Fruit fly (Drosophila melanogaster) whole organism, embryonic: ENCODE results near the gene Sptz.

Source experiments
- Awh ChIP-seq: fragments of 200-800 bp; sonication (Bioruptor generic); IDR thresholded peaks from 2 replicates; pipeline ENCODE4, ENCODE4 v1.3.6; 2022; ENCODE audit warnings: missing biosample characterization, missing genetic modification characterization
- Bdp1 ChIP-seq: fragments of 200-800 bp; sonication (Bioruptor generic); optimal IDR thresholded peaks from 3 replicates; lab custom pipeline; 2016; ENCODE audit warnings: missing biosample characterization, missing genetic modification characterization
- CG10366 ChIP-seq: fragments of 200-800 bp; sonication (Bioruptor generic); IDR thresholded peaks from 2 replicates; pipeline ENCODE4 v1.3.6; 2022; ENCODE audit warnings: missing biosample characterization, missing genetic modification characterization
- CG10979 ChIP-seq: fragments of 200-800 bp; sonication (Bioruptor generic); optimal IDR thresholded peaks from 2 replicates; lab custom pipeline; 2018; ENCODE audit warnings: missing biosample characterization, mild to moderate bottlenecking, missing genetic modification characterization, moderate library complexity
- CG11085 ChIP-seq: fragments of 200-800 bp; sonication (Bioruptor generic); IDR thresholded peaks from 2 replicates; pipeline ENCODE4 v1.3.6; 2022; ENCODE audit warnings: missing biosample characterization, missing genetic modification characterization
- CG11695 ChIP-seq: fragments of 200-800 bp; sonication (Bioruptor generic); IDR thresholded peaks from 3 replicates; pipeline ENCODE4 v1.3.6; 2022; ENCODE audit warnings: missing biosample characterization, missing genetic modification characterization
- CG11723 ChIP-seq: fragments of 200-800 bp; sonication (Bioruptor generic); optimal IDR thresholded peaks from 2 replicates; lab custom pipeline; 2017; ENCODE audit warnings: missing biosample characterization, mild to moderate bottlenecking, missing genetic modification characterization
- CG13894 ChIP-seq: fragments of 200-800 bp; sonication (Bioruptor generic); optimal IDR thresholded peaks from 3 replicates; lab custom pipeline; 2018; ENCODE audit warnings: missing biosample characterization, mild to moderate bottlenecking, missing genetic modification characterization, moderate library complexity
- CG15479 ChIP-seq: fragments of 200-800 bp; sonication (Bioruptor generic); optimal IDR thresholded peaks from 3 replicates; lab custom pipeline; 2019; ENCODE audit warnings: missing biosample characterization, mild to moderate bottlenecking, missing genetic modification characterization, moderate library complexity
- CG16815 ChIP-seq: fragments of 200-800 bp; sonication (Bioruptor generic); optimal IDR thresholded peaks from 3 replicates; lab custom pipeline; 2017; ENCODE audit warnings: missing biosample characterization, mild to moderate bottlenecking, missing genetic modification characterization
- CG18262 ChIP-seq: fragments of 200-800 bp; optimal IDR thresholded peaks from 3 replicates; lab custom pipeline; 2019; ENCODE audit warnings: missing biosample characterization, mild to moderate bottlenecking, missing genetic modification characterization, moderate library complexity
- CG2678 ChIP-seq: fragments of 200-800 bp; sonication (Bioruptor generic); optimal IDR thresholded peaks from 3 replicates; lab custom pipeline; 2019; ENCODE audit warnings: missing biosample characterization, mild to moderate bottlenecking, missing genetic modification characterization, moderate library complexity
- CG31441 ChIP-seq: fragments of 200-800 bp; sonication (Bioruptor generic); IDR thresholded peaks from 2 replicates; pipeline ENCODE4 v1.3.6; 2022; ENCODE audit warnings: missing biosample characterization, missing genetic modification characterization
- CG32767 ChIP-seq: fragments of 200-800 bp; sonication (Bioruptor generic); IDR thresholded peaks from 2 replicates; pipeline ENCODE4 v1.3.6; 2022; ENCODE audit warnings: missing biosample characterization, missing genetic modification characterization
- CG33557 ChIP-seq: fragments of 200-800 bp; sonication (Bioruptor generic); optimal IDR thresholded peaks from 2 replicates; lab custom pipeline; 2019; ENCODE audit warnings: missing biosample characterization, mild to moderate bottlenecking, missing genetic modification characterization, moderate library complexity
- CG43689 ChIP-seq: fragments of 200-800 bp; sonication (Bioruptor generic); IDR thresholded peaks from 2 replicates; pipeline ENCODE4 v1.3.6; 2022; ENCODE audit warnings: missing biosample characterization, missing genetic modification characterization
- CG8944 ChIP-seq: fragments of 200-800 bp; sonication (Bioruptor generic); optimal IDR thresholded peaks from 3 replicates; lab custom pipeline; 2016; ENCODE audit warnings: missing biosample characterization, missing genetic modification characterization
- Camta ChIP-seq: fragments of 200-800 bp; sonication (Bioruptor generic); optimal IDR thresholded peaks from 2 replicates; lab custom pipeline; 2016; ENCODE audit warnings: missing biosample characterization, missing genetic modification characterization
- Doc2 ChIP-seq: fragments of 200-800 bp; sonication (Bioruptor generic); IDR thresholded peaks from 2 replicates; pipeline ENCODE4 v1.3.6; 2022; ENCODE audit warnings: missing biosample characterization, missing genetic modification characterization
- Dref ChIP-seq: fragments of 200-800 bp; sonication (Bioruptor generic); IDR thresholded peaks from 2 replicates; pipeline ENCODE4 v1.3.6; 2022; ENCODE audit warnings: missing biosample characterization, missing genetic modification characterization
- Drgx ChIP-seq: fragments of 200-800 bp; sonication (Bioruptor generic); IDR thresholded peaks from 2 replicates; pipeline ENCODE4 v1.3.6; 2022; ENCODE audit warnings: missing biosample characterization, missing genetic modification characterization
- E2f1 ChIP-seq: fragments of 200-800 bp; sonication (Bioruptor generic); IDR thresholded peaks from 2 replicates; pipeline ENCODE4 v1.3.6; 2022; ENCODE audit warnings: missing biosample characterization, missing genetic modification characterization
- Fer1 ChIP-seq: fragments of 200-800 bp; sonication (Bioruptor generic); optimal IDR thresholded peaks from 2 replicates; lab custom pipeline; 2017; ENCODE audit warnings: missing biosample characterization, mild to moderate bottlenecking, missing genetic modification characterization
- Gsc ChIP-seq: fragments of 200-800 bp; sonication (Bioruptor generic); IDR thresholded peaks from 2 replicates; pipeline ENCODE4 v1.3.6; 2022; ENCODE audit warnings: missing biosample characterization, missing genetic modification characterization
- Gug ChIP-seq: fragments of 200-800 bp; sonication (Bioruptor generic); IDR thresholded peaks from 4 replicates; pipeline ENCODE4 v1.3.6; 2022; ENCODE audit warnings: missing biosample characterization, missing genetic modification characterization
- H2.0 ChIP-seq: fragments of 200-800 bp; sonication (Bioruptor generic); IDR thresholded peaks from 2 replicates; pipeline ENCODE4 v1.3.6; 2022; ENCODE audit warnings: missing biosample characterization, missing genetic modification characterization
- MBD-R2 ChIP-seq: fragments of 200-800 bp; sonication (Bioruptor generic); IDR thresholded peaks from 2 replicates; pipeline ENCODE4 v1.3.6; 2022; ENCODE audit warnings: missing biosample characterization, missing genetic modification characterization
- Oli ChIP-seq: fragments of 200-800 bp; sonication (Bioruptor generic); optimal IDR thresholded peaks from 2 replicates; lab custom pipeline; 2018; ENCODE audit warnings: missing biosample characterization, mild to moderate bottlenecking, missing genetic modification characterization, moderate library complexity
- PHDP ChIP-seq: fragments of 200-800 bp; sonication (Bioruptor generic); optimal IDR thresholded peaks from 3 replicates; lab custom pipeline; 2018; ENCODE audit warnings: missing biosample characterization, mild to moderate bottlenecking, missing genetic modification characterization, moderate library complexity
- Ptx1 ChIP-seq: fragments of 200-800 bp; sonication (Bioruptor generic); IDR thresholded peaks from 2 replicates; pipeline ENCODE4 v1.3.6; 2022; ENCODE audit warnings: missing biosample characterization, missing genetic modification characterization
- Stat92E ChIP-seq, 3 experiments: fragments of >200 bp in 2 of 3; fragments of 200-800 bp in 1 of 3; sonication (Bioruptor generic) in 1 of 3; optimal IDR thresholded peaks; 2 replicates each; lab custom pipeline; 2017 to 2019; ENCODE audit warnings: missing biosample characterization in 3 of 3, missing genetic modification characterization in 3 of 3, mild to moderate bottlenecking in 1 of 3, moderate library complexity in 1 of 3
- chinmo ChIP-seq: fragments of 200-800 bp; sonication (Bioruptor generic); IDR thresholded peaks from 4 replicates; pipeline ENCODE4 v1.3.6; 2022; ENCODE audit warnings: missing biosample characterization, missing genetic modification characterization; ENCODE audit not compliant: partially characterized antibody
- crc ChIP-seq: fragments of 200-800 bp; sonication (Bioruptor generic); optimal IDR thresholded peaks from 2 replicates; lab custom pipeline; 2016; ENCODE audit warnings: missing biosample characterization, missing genetic modification characterization
- dimm ChIP-seq: fragments of 200-800 bp; sonication (Bioruptor generic); IDR thresholded peaks from 2 replicates; pipeline ENCODE4 v1.3.6; 2022; ENCODE audit warnings: missing biosample characterization, missing genetic modification characterization
- disco-r ChIP-seq: fragments of 200-800 bp; sonication (Bioruptor generic); optimal IDR thresholded peaks from 2 replicates; lab custom pipeline; 2016; ENCODE audit warnings: missing biosample characterization, missing genetic modification characterization
- ewg ChIP-seq: fragments of 200-800 bp; sonication (Bioruptor generic); optimal IDR thresholded peaks from 3 replicates; lab custom pipeline; 2017; ENCODE audit warnings: mild to moderate bottlenecking, missing biosample characterization, missing genetic modification reagents, missing genetic modification characterization
- eyg ChIP-seq: fragments of 200-800 bp; sonication (Bioruptor generic); optimal IDR thresholded peaks from 3 replicates; lab custom pipeline; 2016; ENCODE audit warnings: missing biosample characterization, missing genetic modification characterization
- fu2 ChIP-seq: fragments of 200-800 bp; sonication (Bioruptor generic); optimal IDR thresholded peaks from 2 replicates; lab custom pipeline; 2016; ENCODE audit warnings: missing biosample characterization, missing genetic modification characterization
- gem ChIP-seq: fragments of 200-800 bp; sonication (Bioruptor generic); optimal IDR thresholded peaks from 2 replicates; lab custom pipeline; 2019; ENCODE audit warnings: missing biosample characterization, mild to moderate bottlenecking, missing genetic modification characterization, moderate library complexity
- gsb ChIP-seq: fragments of 200-800 bp; sonication (Bioruptor generic); IDR thresholded peaks from 2 replicates; pipeline ENCODE4 v1.3.6; 2022; ENCODE audit warnings: missing biosample characterization, missing genetic modification characterization
- her ChIP-seq: fragments of 200-800 bp; sonication (Bioruptor generic); optimal IDR thresholded peaks from 2 replicates; lab custom pipeline; 2016; ENCODE audit warnings: missing biosample characterization, missing genetic modification characterization
- kay ChIP-seq: fragments of 200-800 bp; sonication (Bioruptor generic); optimal IDR thresholded peaks from 2 replicates; lab custom pipeline; 2016; ENCODE audit warnings: missing biosample characterization, missing genetic modification characterization
- pita ChIP-seq: fragments of 200-800 bp; sonication (Bioruptor generic); optimal IDR thresholded peaks from 2 replicates; lab custom pipeline; 2017; ENCODE audit warnings: missing biosample characterization, mild to moderate bottlenecking, missing genetic modification characterization
- pros ChIP-seq: fragments of 200-800 bp; sonication (Bioruptor generic); optimal IDR thresholded peaks from 3 replicates; lab custom pipeline; 2019; ENCODE audit warnings: missing biosample characterization, mild to moderate bottlenecking, missing genetic modification characterization, moderate library complexity
- sim ChIP-seq: fragments of 200-800 bp; sonication (Bioruptor generic); IDR thresholded peaks from 2 replicates; pipeline ENCODE4 v1.3.6; 2022; ENCODE audit warnings: missing biosample characterization, missing genetic modification characterization
- slbo ChIP-seq: fragments of 200-800 bp; sonication (Bioruptor generic); IDR thresholded peaks from 2 replicates; pipeline ENCODE4 v1.3.6; 2022; ENCODE audit warnings: missing biosample characterization, missing genetic modification characterization
- slou ChIP-seq: fragments of 200-800 bp; sonication (Bioruptor generic); optimal IDR thresholded peaks from 3 replicates; lab custom pipeline; 2016; ENCODE audit warnings: missing biosample characterization, missing genetic modification characterization
- toy ChIP-seq: fragments of 200-800 bp; sonication (Bioruptor generic); IDR thresholded peaks from 2 replicates; pipeline ENCODE4 v1.3.6; 2022; ENCODE audit warnings: missing biosample characterization, missing genetic modification characterization
- trem ChIP-seq: fragments of 200-800 bp; optimal IDR thresholded peaks from 3 replicates; lab custom pipeline; 2019; ENCODE audit warnings: missing biosample characterization, mild to moderate bottlenecking, missing genetic modification characterization, moderate library complexity
- tup ChIP-seq: fragments of 200-800 bp; sonication (Bioruptor generic); optimal IDR thresholded peaks from 2 replicates; lab custom pipeline; 2016; ENCODE audit warnings: missing biosample characterization, mild to moderate bottlenecking, missing genetic modification characterization, moderate library complexity
- unpg ChIP-seq: fragments of 200-800 bp; sonication (Bioruptor generic); optimal IDR thresholded peaks from 3 replicates; lab custom pipeline; 2018; ENCODE audit warnings: missing biosample characterization, mild to moderate bottlenecking, missing genetic modification characterization, moderate library complexity

Sptz gene

dm6 chr3R:11421643-11422122 lies at the start of gene Sptz, which contains the start of gene ninaG (continued):
- TF ChIP-seq CG11695 (GFP tag; lab: Robert Waterston, UW) = peak; percentile 90
- peak; percentile 88 for TF ChIP-seq Awh (GFP tag; lab: Robert Waterston, UW)
- peak; percentile 86 for TF ChIP-seq Oli (tag; lab: Kevin White, UChicago)
- TF ChIP-seq trem (tag; lab: Kevin White, UChicago) = peak; percentile 84
- TF ChIP-seq CG15479 (GFP tag; lab: Kevin White, UChicago) = peak; percentile 30
- peak; percentile 88 for TF ChIP-seq tup (GFP tag; lab: Kevin White, UChicago)
- TF ChIP-seq toy (GFP tag; lab: Robert Waterston, UW) = peak; percentile 81
- no peak for TF ChIP-seq PHDP (tag; lab: Kevin White, UChicago)
- peak; percentile 84 for TF ChIP-seq Doc2 (GFP tag; lab: Robert Waterston, UW)
- TF ChIP-seq fu2 = peak; percentile 95
- TF ChIP-seq MBD-R2 (GFP tag; lab: Robert Waterston, UW) = peak; percentile 98
- TF ChIP-seq ewg (GFP tag; lab: Kevin White, UChicago) = peak; percentile 87
- peak; percentile 96 for TF ChIP-seq CG8944 (GFP tag; lab: Kevin White, UChicago)
- TF ChIP-seq slou = peak; percentile 89
- TF ChIP-seq crc (GFP tag; lab: Kevin White, UChicago) = peak; percentile 82
- peak; percentile 95 for TF ChIP-seq gem (tag; lab: Kevin White, UChicago)
- TF ChIP-seq pros (GFP tag; lab: Kevin White, UChicago) = no peak
- TF ChIP-seq CG10366 = peak; percentile 95
- peak; percentile 83 for TF ChIP-seq disco-r (GFP tag; lab: Kevin White, UChicago)
- peak; percentile 91 for TF ChIP-seq CG2678 (tag; lab: Kevin White, UChicago)
- peak; percentile 94 for TF ChIP-seq CG32767 (GFP tag; lab: Robert Waterston, UW)
- peak; percentile 83 for TF ChIP-seq dimm
- peak; percentile 94 for TF ChIP-seq E2f1
- TF ChIP-seq CG11085 (GFP tag; lab: Robert Waterston, UW) = peak; percentile 94
- no peak for TF ChIP-seq pita (GFP tag; lab: Kevin White, UChicago)
- TF ChIP-seq Ptx1 = peak; percentile 98
- peak; percentile 84 for TF ChIP-seq her (GFP tag; lab: Kevin White, UChicago)
- TF ChIP-seq Stat92E (GFP tag; optimal IDR thresholded peaks at IDR 0.05; lab: Kevin White, UChicago) = no peak
- TF ChIP-seq CG18262 (tag; lab: Kevin White, UChicago) = peak; percentile 89
- TF ChIP-seq CG13894 (tag; lab: Kevin White, UChicago) = no peak
- TF ChIP-seq Gsc (GFP tag; lab: Robert Waterston, UW) = peak; percentile 81
- peak; percentile 93 for TF ChIP-seq unpg (GFP tag; lab: Kevin White, UChicago)
- TF ChIP-seq H2.0 = peak; percentile 95
- TF ChIP-seq Gug (GFP tag; lab: Robert Waterston, UW) = peak; percentile 96
- peak; percentile 80 for TF ChIP-seq sim (GFP tag; lab: Robert Waterston, UW)
- TF ChIP-seq CG10979 = peak; percentile 90
- peak; percentile 87 for TF ChIP-seq CG11723 (GFP tag; lab: Kevin White, UChicago)
- TF ChIP-seq Camta (GFP tag; lab: Kevin White, UChicago) = peak; percentile 94
- TF ChIP-seq CG16815 (GFP tag; lab: Kevin White, UChicago) = peak; percentile 91
- TF ChIP-seq CG43689 (GFP tag; lab: Robert Waterston, UW) = peak; percentile 83
- peak; percentile 97 for TF ChIP-seq slbo (GFP tag; lab: Robert Waterston, UW)
- peak; percentile 87 for TF ChIP-seq gsb (GFP tag; lab: Robert Waterston, UW)
- TF ChIP-seq kay (GFP tag; lab: Kevin White, UChicago) = peak; percentile 93
- TF ChIP-seq CG31441 = peak; percentile 92
- TF ChIP-seq Bdp1 (GFP tag; lab: Kevin White, UChicago) = peak; percentile 87
- TF ChIP-seq Dref (GFP tag; lab: Robert Waterston, UW) = peak; percentile 67
- no peak for TF ChIP-seq Fer1 (GFP tag; lab: Kevin White, UChicago)
- 0 out of 4 replicates have a peak, but pooled peaks have one; percentile 52 for TF ChIP-seq chinmo (GFP tag; lab: Robert Waterston, UW)
- peak; percentile 79 for TF ChIP-seq CG33557
- TF ChIP-seq eyg = peak; percentile 83
- TF ChIP-seq Drgx = peak; percentile 93
